Worm (Caenorhabditis elegans) whole organism, late embryonic: ENCODE results near the gene rpb-9.

Experiments
- odd-2 ChIP-seq: sonication (generic microtip); optimal IDR thresholded peaks from 2 replicates; lab custom pipeline; 2017; ENCODE audit warnings: antibody characterized with exemption, mild to moderate bottlenecking, missing genetic modification characterization, missing compliant biosample characterization
- pax-1 ChIP-seq: fragments of 150-350 bp; optimal IDR thresholded peaks from 2 replicates; lab custom pipeline; 2014; ENCODE audit warnings: missing biosample characterization, missing genetic modification characterization
- pha-4 ChIP-seq: fragments of 150-350 bp; optimal IDR thresholded peaks from 2 replicates; lab custom pipeline; 2018; ENCODE audit warnings: missing biosample characterization, missing genetic modification reagents, missing genetic modification characterization
- ref-2 ChIP-seq: sonication (generic microtip); optimal IDR thresholded peaks from 2 replicates; lab custom pipeline; 2016; ENCODE audit warnings: missing genetic modification characterization, missing compliant biosample characterization
- tbx-2 ChIP-seq: sonication (generic microtip); optimal IDR thresholded peaks from 2 replicates; lab custom pipeline; 2016; ENCODE audit warnings: missing genetic modification characterization, missing compliant biosample characterization

DNA sequence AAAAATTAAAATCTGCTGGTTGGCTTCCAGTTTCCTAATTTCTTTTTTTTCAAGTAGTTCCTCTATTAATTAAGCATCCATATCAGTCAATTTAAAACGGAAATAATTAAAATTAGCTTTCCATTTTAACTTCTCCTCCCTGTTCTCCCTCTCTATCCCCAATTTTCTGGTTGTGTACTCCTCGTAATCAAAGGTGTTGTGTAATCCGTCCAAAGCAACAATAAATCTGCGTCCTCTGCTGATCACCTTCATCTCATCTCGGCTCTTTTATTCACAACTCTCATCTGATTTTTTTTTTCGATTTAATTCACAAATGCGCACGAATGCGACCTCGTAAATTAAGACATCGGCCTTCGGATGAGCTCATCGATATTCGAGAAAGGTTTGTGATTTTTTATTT lies 16.3 kb downstream of the rpb-9 start, which contains the start of gene Y97E10AR.2:
- no peak for TF ChIP-seq pha-4 (tag; lab: Kevin White, UChicago)
- TF ChIP-seq tbx-2 (tag; lab: Kevin White, UChicago) = no peak
- no peak for TF ChIP-seq ref-2
- no peak for TF ChIP-seq odd-2
- no peak for TF ChIP-seq pax-1 (tag; lab: Kevin White, UChicago)
